Fruit fly (Drosophila melanogaster) whole organism, embryonic: ENCODE measurements around the gene CG43137.

Experiments used
- Atf3 ChIP-seq: fragments of 200-800 bp; sonication (Bioruptor generic); optimal IDR thresholded peaks from 3 replicates; lab custom pipeline; 2016; ENCODE audit warnings: missing biosample characterization, missing genetic modification characterization
- B-H2 ChIP-seq: fragments of 200-800 bp; sonication (Bioruptor generic); optimal IDR thresholded peaks from 2 replicates; lab custom pipeline; 2018; ENCODE audit warnings: missing biosample characterization, mild to moderate bottlenecking, missing genetic modification characterization
- CG1024 ChIP-seq: fragments of 200-800 bp; sonication (Bioruptor generic); IDR thresholded peaks from 2 replicates; pipeline ENCODE4 v1.3.6; 2022; ENCODE audit warnings: missing biosample characterization, missing genetic modification characterization
- CG10979 ChIP-seq: fragments of 200-800 bp; sonication (Bioruptor generic); optimal IDR thresholded peaks from 2 replicates; lab custom pipeline; 2018; ENCODE audit warnings: missing biosample characterization, mild to moderate bottlenecking, missing genetic modification characterization, moderate library complexity
- CG11093 ChIP-seq: fragments of 200-800 bp; sonication (Bioruptor generic); IDR thresholded peaks from 3 replicates; pipeline ENCODE4 v1.3.6; 2022; ENCODE audit warnings: missing biosample characterization, missing genetic modification characterization
- CG11560 ChIP-seq: fragments of 200-800 bp; sonication (Bioruptor generic); IDR thresholded peaks from 3 replicates; pipeline ENCODE4 v1.3.6; 2022; ENCODE audit warnings: missing biosample characterization, missing genetic modification characterization
- CG12071 ChIP-seq: fragments of 200-800 bp; sonication (Bioruptor generic); optimal IDR thresholded peaks from 3 replicates; lab custom pipeline; 2018; ENCODE audit warnings: missing biosample characterization, mild to moderate bottlenecking, missing genetic modification characterization
- CG12219 ChIP-seq: fragments of 200-800 bp; sonication (Bioruptor generic); optimal IDR thresholded peaks from 3 replicates; lab custom pipeline; 2018; ENCODE audit warnings: missing biosample characterization, mild to moderate bottlenecking, missing genetic modification characterization
- CG15696 ChIP-seq: fragments of 200-800 bp; sonication (Bioruptor generic); optimal IDR thresholded peaks from 2 replicates; lab custom pipeline; 2019; ENCODE audit warnings: missing biosample characterization, mild to moderate bottlenecking, missing genetic modification characterization, moderate library complexity
- CG1603 ChIP-seq: fragments of 200-800 bp; sonication (Bioruptor generic); optimal IDR thresholded peaks from 2 replicates; lab custom pipeline; 2019; ENCODE audit warnings: missing biosample characterization, mild to moderate bottlenecking, missing genetic modification characterization, moderate library complexity
- CG16813 ChIP-seq: fragments of 200-800 bp; sonication (Bioruptor generic); IDR thresholded peaks from 3 replicates; pipeline ENCODE4 v1.3.6; 2022; ENCODE audit warnings: missing biosample characterization, missing genetic modification characterization; ENCODE audit not compliant: partially characterized antibody
- CG17612 ChIP-seq: fragments of 200-800 bp; sonication (Bioruptor generic); IDR thresholded peaks from 2 replicates; pipeline ENCODE4 v1.3.6; 2022; ENCODE audit warnings: missing biosample characterization, missing genetic modification characterization
- CG2120 ChIP-seq: fragments of 200-800 bp; sonication (Bioruptor generic); optimal IDR thresholded peaks from 3 replicates; lab custom pipeline; 2016; ENCODE audit warnings: missing biosample characterization, missing genetic modification characterization
- CG4360 ChIP-seq: fragments of 200-800 bp; sonication (Bioruptor generic); IDR thresholded peaks from 2 replicates; pipeline ENCODE4 v1.3.6; 2022; ENCODE audit warnings: missing biosample characterization, missing genetic modification characterization
- CG43689 ChIP-seq: fragments of 200-800 bp; sonication (Bioruptor generic); IDR thresholded peaks from 2 replicates; pipeline ENCODE4 v1.3.6; 2022; ENCODE audit warnings: missing biosample characterization, missing genetic modification characterization
- CG6791 ChIP-seq: fragments of 200-800 bp; sonication (Bioruptor generic); IDR thresholded peaks from 3 replicates; pipeline ENCODE4 v1.3.6; 2022; ENCODE audit warnings: missing biosample characterization, missing genetic modification characterization; ENCODE audit not compliant: partially characterized antibody
- CG8924 ChIP-seq: fragments of 200-800 bp; optimal IDR thresholded peaks from 3 replicates; lab custom pipeline; 2019; ENCODE audit warnings: missing biosample characterization, mild to moderate bottlenecking, missing genetic modification characterization, moderate library complexity
- CG9215 ChIP-seq: fragments of 200-800 bp; sonication (Bioruptor generic); IDR thresholded peaks from 2 replicates; pipeline ENCODE4 v1.3.6; 2022; ENCODE audit warnings: missing biosample characterization, missing genetic modification characterization
- CG9437 ChIP-seq: fragments of 200-800 bp; sonication (Bioruptor generic); optimal IDR thresholded peaks from 2 replicates; lab custom pipeline; 2018; ENCODE audit warnings: missing biosample characterization, mild to moderate bottlenecking, missing genetic modification characterization
- CrebB ChIP-seq: fragments of 200-800 bp; sonication (Bioruptor generic); optimal IDR thresholded peaks from 3 replicates; lab custom pipeline; 2018; ENCODE audit warnings: missing biosample characterization, mild to moderate bottlenecking, missing genetic modification characterization
- Doc2 ChIP-seq: fragments of 200-800 bp; sonication (Bioruptor generic); IDR thresholded peaks from 2 replicates; pipeline ENCODE4 v1.3.6; 2022; ENCODE audit warnings: missing biosample characterization, missing genetic modification characterization
- Dref ChIP-seq: fragments of 200-800 bp; sonication (Bioruptor generic); IDR thresholded peaks from 2 replicates; pipeline ENCODE4 v1.3.6; 2022; ENCODE audit warnings: missing biosample characterization, missing genetic modification characterization
- Drgx ChIP-seq: fragments of 200-800 bp; sonication (Bioruptor generic); IDR thresholded peaks from 2 replicates; pipeline ENCODE4 v1.3.6; 2022; ENCODE audit warnings: missing biosample characterization, missing genetic modification characterization
- Fer2 ChIP-seq: fragments of 200-800 bp; sonication (Bioruptor generic); optimal IDR thresholded peaks from 2 replicates; lab custom pipeline; 2018; ENCODE audit warnings: missing biosample characterization, mild to moderate bottlenecking, missing genetic modification characterization, moderate library complexity
- Hr3 ChIP-seq: fragments of 200-800 bp; sonication (Bioruptor generic); optimal IDR thresholded peaks from 3 replicates; lab custom pipeline; 2016; ENCODE audit warnings: missing biosample characterization, missing genetic modification characterization
- Kr ChIP-seq: fragments of 200-800 bp; sonication (Bioruptor generic); optimal IDR thresholded peaks from 2 replicates; lab custom pipeline; 2017; ENCODE audit warnings: missing biosample characterization, mild to moderate bottlenecking, missing genetic modification characterization
- Lim3 ChIP-seq: fragments of 200-800 bp; sonication (Bioruptor generic); IDR thresholded peaks from 2 replicates; pipeline ENCODE4 v1.3.6; 2022; ENCODE audit warnings: missing biosample characterization, missing genetic modification characterization
- Spps ChIP-seq: fragments of 200-800 bp; sonication (Bioruptor generic); optimal IDR thresholded peaks from 2 replicates; lab custom pipeline; 2018; ENCODE audit warnings: missing biosample characterization, mild to moderate bottlenecking, missing genetic modification characterization
- Taf1 ChIP-seq: fragments of 200-800 bp; sonication (Bioruptor generic); IDR thresholded peaks from 2 replicates; pipeline ENCODE4 v1.3.6; 2022; ENCODE audit warnings: missing biosample characterization, missing genetic modification characterization
- aop ChIP-seq: fragments of 200-800 bp; sonication (Bioruptor generic); IDR thresholded peaks from 2 replicates; pipeline ENCODE4 v1.3.6; 2022; ENCODE audit warnings: missing biosample characterization, missing genetic modification characterization
- ap ChIP-seq: fragments of 200-800 bp; sonication (Bioruptor generic); IDR thresholded peaks from 2 replicates; pipeline ENCODE4 v1.3.6; 2022; ENCODE audit warnings: missing biosample characterization, missing genetic modification characterization
- br ChIP-seq: fragments of >200 bp; optimal IDR thresholded peaks from 2 replicates; lab custom pipeline; 2017
- cg ChIP-seq: fragments of 200-800 bp; sonication (Bioruptor generic); optimal IDR thresholded peaks from 3 replicates; lab custom pipeline; 2019; ENCODE audit warnings: missing biosample characterization, mild to moderate bottlenecking, missing genetic modification characterization, moderate library complexity
- fru ChIP-seq: fragments of >200 bp; optimal IDR thresholded peaks from 2 replicates; lab custom pipeline; 2017
- ftz-f1 ChIP-seq: fragments of 200-800 bp; sonication (Bioruptor generic); optimal IDR thresholded peaks from 2 replicates; lab custom pipeline; 2016; ENCODE audit warnings: missing biosample characterization, missing genetic modification characterization
- gcm ChIP-seq: fragments of 200-800 bp; sonication (Bioruptor generic); optimal IDR thresholded peaks from 2 replicates; lab custom pipeline; 2019; ENCODE audit warnings: missing biosample characterization, mild to moderate bottlenecking, missing genetic modification characterization, moderate library complexity
- gcm2 ChIP-seq: fragments of 200-800 bp; sonication (Bioruptor generic); optimal IDR thresholded peaks from 2 replicates; lab custom pipeline; 2016; ENCODE audit warnings: missing biosample characterization, missing genetic modification characterization
- hb ChIP-seq: fragments of 200-800 bp; sonication (Bioruptor generic); IDR thresholded peaks from 3 replicates; pipeline ENCODE4 v1.3.6; 2022; ENCODE audit warnings: missing biosample characterization, missing genetic modification characterization; ENCODE audit not compliant: partially characterized antibody
- hth ChIP-seq: fragments of >200 bp; optimal IDR thresholded peaks from 2 replicates; lab custom pipeline; 2017; ENCODE audit warnings: inconsistent platforms
- klu ChIP-seq: fragments of 200-800 bp; sonication (Bioruptor generic); IDR thresholded peaks from 2 replicates; pipeline ENCODE4 v1.3.6; 2022; ENCODE audit warnings: missing biosample characterization, missing genetic modification characterization
- kni ChIP-seq: fragments of 200-800 bp; sonication (Bioruptor generic); optimal IDR thresholded peaks from 3 replicates; lab custom pipeline; 2017; ENCODE audit warnings: mild to moderate bottlenecking, missing biosample characterization, missing genetic modification reagents, missing genetic modification characterization
- lilli ChIP-seq: fragments of 200-800 bp; sonication (Bioruptor generic); optimal IDR thresholded peaks from 3 replicates; lab custom pipeline; 2016; ENCODE audit warnings: missing biosample characterization, missing genetic modification characterization
- nerfin-1 ChIP-seq: fragments of 200-800 bp; sonication (Bioruptor generic); optimal IDR thresholded peaks from 3 replicates; lab custom pipeline; 2019; ENCODE audit warnings: missing biosample characterization, mild to moderate bottlenecking, missing genetic modification characterization, moderate library complexity
- nom ChIP-seq: fragments of 200-800 bp; sonication (Bioruptor generic); optimal IDR thresholded peaks from 2 replicates; lab custom pipeline; 2017; ENCODE audit warnings: missing biosample characterization, missing genetic modification characterization, mild to moderate bottlenecking, moderate library complexity, missing genetic modification reagents
- peb ChIP-seq: fragments of 200-800 bp; sonication (Bioruptor generic); IDR thresholded peaks from 2 replicates; pipeline ENCODE4 v1.3.6; 2022; ENCODE audit warnings: missing biosample characterization, missing genetic modification characterization
- phol ChIP-seq: fragments of 200-800 bp; sonication (Bioruptor generic); optimal IDR thresholded peaks from 3 replicates; lab custom pipeline; 2018; ENCODE audit warnings: missing biosample characterization, mild to moderate bottlenecking, missing genetic modification characterization, moderate library complexity
- pnt ChIP-seq: fragments of 200-800 bp; sonication (Bioruptor generic); optimal IDR thresholded peaks from 3 replicates; lab custom pipeline; 2016; ENCODE audit warnings: missing biosample characterization, missing genetic modification characterization
- ranshi ChIP-seq: fragments of 200-800 bp; sonication (Bioruptor generic); IDR thresholded peaks from 2 replicates; pipeline ENCODE4 v1.3.6; 2022; ENCODE audit warnings: missing biosample characterization, missing genetic modification characterization
- ro ChIP-seq: fragments of 200-800 bp; sonication (Bioruptor generic); IDR thresholded peaks from 2 replicates; pipeline ENCODE4 v1.3.6; 2022; ENCODE audit warnings: missing biosample characterization, missing genetic modification characterization
- stc ChIP-seq: fragments of 200-800 bp; sonication (Bioruptor generic); IDR thresholded peaks from 2 replicates; pipeline ENCODE4 v1.3.6; 2022; ENCODE audit warnings: missing biosample characterization, missing genetic modification characterization
- zen ChIP-seq: fragments of 200-800 bp; sonication (Bioruptor generic); optimal IDR thresholded peaks from 3 replicates; lab custom pipeline; 2018; ENCODE audit warnings: missing biosample characterization, mild to moderate bottlenecking, missing genetic modification characterization, moderate library complexity

Gene CG43137

DNA sequence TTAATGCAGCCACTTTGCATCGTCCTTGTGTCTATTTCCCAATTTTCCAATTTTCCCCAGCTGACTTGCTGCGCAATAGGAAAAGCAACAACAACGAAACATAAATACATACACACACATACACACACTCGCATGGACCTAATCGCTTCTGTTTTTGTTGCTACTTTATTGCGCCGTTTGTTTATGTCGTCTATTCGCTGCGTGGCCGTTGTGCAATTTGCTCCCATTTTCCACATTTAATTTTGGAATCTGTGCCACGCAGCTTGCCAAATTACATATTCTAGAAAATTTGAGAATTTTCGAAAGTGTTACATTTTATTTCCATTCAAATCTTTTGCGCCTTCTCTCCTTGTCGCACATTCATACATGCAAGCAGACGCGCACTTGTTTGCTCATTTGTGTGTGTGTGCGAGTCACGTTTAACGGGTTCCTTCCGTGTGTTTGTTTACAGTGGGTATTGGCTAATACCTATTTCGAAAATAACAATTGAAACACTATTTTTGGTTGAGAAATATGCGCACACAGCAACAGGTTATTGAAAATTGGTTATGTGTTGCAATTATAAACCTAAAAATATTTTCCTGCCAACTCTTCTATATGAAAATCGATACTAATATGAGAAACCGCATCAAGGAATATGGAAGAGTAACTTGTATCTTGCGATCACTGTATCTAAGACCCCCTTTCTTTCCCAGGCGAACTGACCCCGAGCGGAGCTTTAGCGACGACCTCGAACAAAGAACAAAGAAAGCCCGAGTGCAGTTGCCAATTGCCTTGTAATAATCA, 15.4 kb upstream of the CG43137 start (continued):
- TF ChIP-seq CG11093 = no peak
- no peak for TF ChIP-seq CG17612
- no peak for TF ChIP-seq CG43689 (GFP tag; lab: Robert Waterston, UW)
- TF ChIP-seq Dref (GFP tag; lab: Robert Waterston, UW) = no peak
- peak; percentile 86 for TF ChIP-seq Drgx
- peak; percentile 43 for TF ChIP-seq CG9437 (GFP tag; lab: Kevin White, UChicago)
- peak; percentile 8 for TF ChIP-seq CrebB (tag; lab: Kevin White, UChicago)
- TF ChIP-seq phol (tag; lab: Kevin White, UChicago) = peak; percentile 41
- peak; percentile 9 for TF ChIP-seq Kr
- no peak for TF ChIP-seq pnt (GFP tag; lab: Kevin White, UChicago)
- TF ChIP-seq Taf1 (GFP tag; lab: Robert Waterston, UW) = no peak
- TF ChIP-seq cg (GFP tag; lab: Kevin White, UChicago) = peak; percentile 95
- 0 out of 2 replicates have a peak, but pooled peaks have one; percentile 27 for TF ChIP-seq ranshi (GFP tag; lab: Robert Waterston, UW)
- TF ChIP-seq aop (GFP tag; lab: Robert Waterston, UW) = no peak
- TF ChIP-seq br (lab: Kevin White, UChicago) = no peak
- TF ChIP-seq CG1024 (GFP tag; lab: Robert Waterston, UW) = no peak
- no peak for TF ChIP-seq fru (lab: Kevin White, UChicago)
- TF ChIP-seq Lim3 = no peak
- peak; percentile 53 for TF ChIP-seq CG8924 (tag; lab: Kevin White, UChicago)
- TF ChIP-seq hb (GFP tag; lab: Robert Waterston, UW) = no peak
- TF ChIP-seq nom (GFP tag; lab: Kevin White, UChicago) = peak; percentile 68
- TF ChIP-seq peb = no peak
- peak; percentile 74 for TF ChIP-seq CG2120 (GFP tag; lab: Kevin White, UChicago)
- TF ChIP-seq CG6791 (GFP tag; lab: Robert Waterston, UW) = no peak
- peak; percentile 8 for TF ChIP-seq zen (tag; lab: Kevin White, UChicago)
- TF ChIP-seq Atf3 = no peak
- peak; percentile 65 for TF ChIP-seq CG1603 (tag; lab: Kevin White, UChicago)
- no peak for TF ChIP-seq klu (GFP tag; lab: Robert Waterston, UW)
- TF ChIP-seq CG11560 = no peak
- TF ChIP-seq Doc2 (GFP tag; lab: Robert Waterston, UW) = no peak
- peak; percentile 50 for TF ChIP-seq CG10979 (tag; lab: Kevin White, UChicago)
- peak; percentile 36 for TF ChIP-seq Hr3 (GFP tag; lab: Kevin White, UChicago)
- TF ChIP-seq B-H2 (GFP tag; lab: Kevin White, UChicago) = peak; percentile 31
- no peak for TF ChIP-seq ftz-f1 (GFP tag; lab: Kevin White, UChicago)
- peak; percentile 24 for TF ChIP-seq gcm
- TF ChIP-seq lilli (GFP tag; lab: Kevin White, UChicago) = peak; percentile 45
- peak; percentile 6 for TF ChIP-seq Spps (tag; lab: Kevin White, UChicago)
- peak; percentile 54 for TF ChIP-seq kni (GFP tag; lab: Kevin White, UChicago)
- TF ChIP-seq CG4360 = peak; percentile 87
- TF ChIP-seq CG12071 (GFP tag; lab: Kevin White, UChicago) = peak; percentile 51
- no peak for TF ChIP-seq ap
- no peak for TF ChIP-seq Fer2
- TF ChIP-seq ro (GFP tag; lab: Robert Waterston, UW) = no peak
- TF ChIP-seq CG9215 (GFP tag; lab: Robert Waterston, UW) = peak; percentile 19; the same call in 1 of the 2 replicates
- TF ChIP-seq nerfin-1 (tag; lab: Kevin White, UChicago) = peak; percentile 22
- no peak for TF ChIP-seq gcm2 (GFP tag; lab: Kevin White, UChicago)
- peak; percentile 23 for TF ChIP-seq CG12219 (GFP tag; lab: Kevin White, UChicago)
- TF ChIP-seq hth = no peak
- TF ChIP-seq stc = no peak
- TF ChIP-seq CG16813 (GFP tag; lab: Robert Waterston, UW) = no peak
- TF ChIP-seq CG15696 (tag; lab: Kevin White, UChicago) = peak; percentile 31
